Fruit fly (Drosophila melanogaster) whole organism, wandering third instar larva: ENCODE results near the gene mkg-p.

Experiments used
- Abd-B ChIP-seq: fragments of >200 bp; optimal IDR thresholded peaks from 2 replicates; lab custom pipeline; 2017; ENCODE audit warnings: missing biosample characterization, missing genetic modification characterization
- Dfd ChIP-seq: fragments of >200 bp; optimal IDR thresholded peaks from 2 replicates; lab custom pipeline; 2017; ENCODE audit warnings: missing biosample characterization, missing genetic modification characterization
- Hr78 ChIP-seq: fragments of >200 bp; optimal IDR thresholded peaks from 2 replicates; lab custom pipeline; 2017; ENCODE audit warnings: missing biosample characterization, missing genetic modification characterization
- Jra ChIP-seq: sonication (Bioruptor generic); optimal IDR thresholded peaks from 2 replicates; lab custom pipeline; 2016; ENCODE audit warnings: missing biosample characterization, missing genetic modification characterization
- Vsx2 ChIP-seq: fragments of 200-300, 225-300 bp; sonication (Bioruptor generic); optimal IDR thresholded peaks from 2 replicates; lab custom pipeline; 2018; ENCODE audit warnings: missing biosample characterization, missing genetic modification characterization; ENCODE audit not compliant: partially characterized antibody
- dmrt93B ChIP-seq: fragments of 200-800 bp; sonication (Bioruptor generic); optimal IDR thresholded peaks from 2 replicates; lab custom pipeline; 2018; ENCODE audit warnings: missing biosample characterization, mild to moderate bottlenecking, missing genetic modification characterization
- ey ChIP-seq: fragments of 200-800 bp; sonication (Bioruptor generic); optimal IDR thresholded peaks from 2 replicates; lab custom pipeline; 2016; ENCODE audit warnings: missing biosample characterization, missing genetic modification characterization
- fru ChIP-seq: fragments of 200-800 bp; sonication (Bioruptor generic); optimal IDR thresholded peaks from 3 replicates; lab custom pipeline; 2016; ENCODE audit warnings: missing biosample characterization, mild to moderate bottlenecking, missing genetic modification characterization
- sage ChIP-seq: fragments of 200-800 bp; sonication (Bioruptor generic); optimal IDR thresholded peaks from 2 replicates; lab custom pipeline; 2016; ENCODE audit warnings: missing biosample characterization, mild to moderate bottlenecking, missing genetic modification characterization

dm6 chr3L:8451966-8452620, 47.0 kb upstream of the mkg-p start:
- TF ChIP-seq Hr78 (GFP tag; lab: Kevin White, UChicago) (no peak), dmrt93B (GFP tag; lab: Kevin White, UChicago) (no peak), ey (GFP tag; lab: Kevin White, UChicago) (no peak), fru (no peak), Abd-B (GFP tag; lab: Kevin White, UChicago) (no peak), Jra (GFP tag; lab: Kevin White, UChicago) (no peak), Vsx2 (GFP tag; lab: Kevin White, UChicago) (no peak), Dfd (GFP tag; lab: Kevin White, UChicago) (no peak), sage (GFP tag; lab: Kevin White, UChicago) (no peak)
